Worm (Caenorhabditis elegans) whole organism, L2 larva: ENCODE measurements around the gene ndx-9.

ENCODE experiments used
- alr-1 ChIP-seq: fragments of 150-350 bp; optimal IDR thresholded peaks from 2 replicates; lab custom pipeline; 2014; ENCODE audit warnings: missing biosample characterization, missing genetic modification characterization
- ama-1 ChIP-seq: fragments of 150-350 bp; optimal IDR thresholded peaks from 2 replicates; lab custom pipeline; 2018; ENCODE audit warnings: inconsistent platforms
- ceh-16 ChIP-seq: fragments of 150-350 bp; optimal IDR thresholded peaks from 2 replicates; lab custom pipeline; 2014; ENCODE audit warnings: missing biosample characterization, missing genetic modification characterization
- egl-27 ChIP-seq: sonication (generic microtip); optimal IDR thresholded peaks from 3 replicates; lab custom pipeline; 2017; ENCODE audit warnings: missing biosample characterization, missing genetic modification reagents, missing genetic modification characterization
- elt-3 ChIP-seq: sonication (generic microtip); optimal IDR thresholded peaks from 2 replicates; lab custom pipeline; 2017; ENCODE audit warnings: missing biosample characterization, missing genetic modification characterization
- lin-11 ChIP-seq: fragments of 150-350 bp; sonication (generic microtip); optimal IDR thresholded peaks from 2 replicates; lab custom pipeline; 2014; ENCODE audit warnings: missing biosample characterization, missing genetic modification characterization, inconsistent platforms, mixed read lengths
- nhr-10 ChIP-seq: sonication (generic microtip); optimal IDR thresholded peaks from 2 replicates; lab custom pipeline; 2017; ENCODE audit warnings: missing biosample characterization, missing genetic modification characterization
- nhr-237 ChIP-seq: fragments of 150-350 bp; optimal IDR thresholded peaks from 2 replicates; lab custom pipeline; 2014; ENCODE audit warnings: missing biosample characterization, missing genetic modification characterization
- nhr-6 ChIP-seq: fragments of 150-350 bp; optimal IDR thresholded peaks from 2 replicates; lab custom pipeline; 2014; ENCODE audit warnings: missing biosample characterization, missing genetic modification characterization
- snpc-4 ChIP-seq: fragments of 150-350 bp; optimal IDR thresholded peaks from 2 replicates; lab custom pipeline; 2014; ENCODE audit warnings: missing biosample characterization, missing genetic modification characterization
- unc-39 ChIP-seq: fragments of 150-350 bp; optimal IDR thresholded peaks from 2 replicates; lab custom pipeline; 2014; ENCODE audit warnings: missing biosample characterization, missing genetic modification characterization
- unc-62 ChIP-seq: fragments of 150-350 bp; optimal IDR thresholded peaks from 2 replicates; lab custom pipeline; 2014; ENCODE audit warnings: missing biosample characterization, missing genetic modification reagents, missing genetic modification characterization
- ztf-1 ChIP-seq: fragments of 200-800 bp; sonication (Bioruptor generic); conservative IDR thresholded peaks from 2 replicates; pipeline ENCODE4 v1.3.6; 2022; ENCODE audit warnings: missing genetic modification characterization, missing compliant biosample characterization
- ztf-4 ChIP-seq: fragments of 150-350 bp; optimal IDR thresholded peaks from 2 replicates; lab custom pipeline; 2014; ENCODE audit warnings: missing biosample characterization, missing genetic modification characterization

DNA sequence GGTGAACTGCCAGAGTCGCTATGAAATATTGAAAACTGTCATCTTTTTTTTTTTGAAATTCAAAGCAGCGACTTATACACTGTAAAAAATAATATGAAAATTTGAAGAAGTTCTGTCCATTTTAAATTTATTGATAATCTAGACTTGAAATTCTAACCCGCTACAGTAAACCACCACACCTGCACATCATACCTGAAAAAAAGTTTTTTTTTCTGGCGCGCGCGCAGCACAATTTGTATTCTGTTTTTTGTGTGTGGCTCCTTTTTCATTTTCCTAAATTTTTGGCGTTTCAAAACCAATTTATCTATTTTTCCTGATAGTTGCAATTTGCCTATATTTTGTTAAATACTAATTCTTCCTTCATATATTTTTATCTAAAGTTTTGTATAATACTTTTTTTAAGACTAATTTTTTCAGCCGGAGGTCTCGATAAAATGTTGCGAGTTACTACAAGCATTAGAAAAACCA lies 26.2 kb downstream of the ndx-9 start, which contains the start of gene cyb-2.1:
- TF ChIP-seq alr-1 (no peak), nhr-10 (tag; lab: Kevin White, UChicago) (no peak), nhr-237 (no peak), elt-3 (tag; lab: Kevin White, UChicago) (no peak), unc-39 (no peak), ztf-1 (GFP tag; lab: Robert Waterston, UW) (no peak), ztf-4 (tag; lab: Kevin White, UChicago) (no peak), ama-1 (lab: Kevin White, UChicago) (no peak), unc-62 (GFP tag; lab: Kevin White, UChicago) (no peak), ceh-16 (tag; lab: Kevin White, UChicago) (no peak), lin-11 (tag; lab: Kevin White, UChicago) (no peak), snpc-4 (tag; lab: Kevin White, UChicago) (no peak), egl-27 (tag; lab: Kevin White, UChicago) (no peak), nhr-6 (tag; lab: Kevin White, UChicago) (no peak)
